Fruit fly (Drosophila melanogaster) whole organism, embryonic: Measurements from ENCODE around the gene CG32554.

ENCODE experiments used
- Ada2b ChIP-seq: fragments of 200-800 bp; sonication (Bioruptor generic); IDR thresholded peaks from 2 replicates; pipeline ENCODE4 v1.3.6; 2022; ENCODE audit warnings: missing biosample characterization, missing genetic modification characterization
- Atf3 ChIP-seq: fragments of 200-800 bp; sonication (Bioruptor generic); optimal IDR thresholded peaks from 3 replicates; lab custom pipeline; 2016; ENCODE audit warnings: missing biosample characterization, missing genetic modification characterization
- Blimp-1 ChIP-seq: fragments of 200-800 bp; sonication (Bioruptor generic); optimal IDR thresholded peaks from 3 replicates; lab custom pipeline; 2018; ENCODE audit warnings: missing biosample characterization, missing genetic modification characterization, mild to moderate bottlenecking, moderate library complexity, missing genetic modification reagents
- BtbVII ChIP-seq: fragments of 200-800 bp; sonication (Bioruptor generic); optimal IDR thresholded peaks from 3 replicates; lab custom pipeline; 2017; ENCODE audit warnings: missing biosample characterization, mild to moderate bottlenecking, missing genetic modification characterization
- CG10462 ChIP-seq: fragments of 200-800 bp; sonication (Bioruptor generic); optimal IDR thresholded peaks from 2 replicates; lab custom pipeline; 2016; ENCODE audit warnings: missing biosample characterization, missing genetic modification characterization
- CG10979 ChIP-seq: fragments of 200-800 bp; sonication (Bioruptor generic); optimal IDR thresholded peaks from 2 replicates; lab custom pipeline; 2018; ENCODE audit warnings: missing biosample characterization, mild to moderate bottlenecking, missing genetic modification characterization, moderate library complexity
- CG11504 ChIP-seq: fragments of 200-800 bp; sonication (Bioruptor generic); optimal IDR thresholded peaks from 3 replicates; lab custom pipeline; 2019; ENCODE audit warnings: missing biosample characterization, mild to moderate bottlenecking, missing genetic modification characterization, moderate library complexity
- CG12219 ChIP-seq: fragments of 200-800 bp; sonication (Bioruptor generic); optimal IDR thresholded peaks from 3 replicates; lab custom pipeline; 2018; ENCODE audit warnings: missing biosample characterization, mild to moderate bottlenecking, missing genetic modification characterization
- CG12391 ChIP-seq: fragments of 200-800 bp; sonication (Bioruptor generic); optimal IDR thresholded peaks from 3 replicates; lab custom pipeline; 2018; ENCODE audit warnings: missing biosample characterization, mild to moderate bottlenecking, missing genetic modification characterization, moderate library complexity
- CG14667 ChIP-seq: fragments of 200-800 bp; sonication (Bioruptor generic); IDR thresholded peaks from 2 replicates; pipeline ENCODE4 v1.3.6; 2022; ENCODE audit warnings: missing biosample characterization, missing genetic modification characterization
- CG15514 ChIP-seq: fragments of 200-800 bp; sonication (Bioruptor generic); optimal IDR thresholded peaks from 3 replicates; lab custom pipeline; 2017; ENCODE audit warnings: missing biosample characterization, missing genetic modification characterization, mild to moderate bottlenecking, moderate library complexity, missing genetic modification reagents
- CG16815 ChIP-seq: fragments of 200-800 bp; sonication (Bioruptor generic); optimal IDR thresholded peaks from 3 replicates; lab custom pipeline; 2017; ENCODE audit warnings: missing biosample characterization, mild to moderate bottlenecking, missing genetic modification characterization
- CG17361 ChIP-seq: fragments of 200-800 bp; sonication (Bioruptor generic); IDR thresholded peaks from 3 replicates; pipeline ENCODE4 v1.3.6; 2022; ENCODE audit warnings: missing biosample characterization, missing genetic modification characterization
- CG18599 ChIP-seq: fragments of 200-800 bp; sonication (Bioruptor generic); optimal IDR thresholded peaks from 3 replicates; lab custom pipeline; 2017; ENCODE audit warnings: missing biosample characterization, missing genetic modification characterization, mild to moderate bottlenecking, moderate library complexity, missing genetic modification reagents
- CG18619 ChIP-seq: fragments of 200-800 bp; sonication (Bioruptor generic); optimal IDR thresholded peaks from 3 replicates; lab custom pipeline; 2017; ENCODE audit warnings: missing biosample characterization, mild to moderate bottlenecking, missing genetic modification characterization
- CG2678 ChIP-seq: fragments of 200-800 bp; sonication (Bioruptor generic); optimal IDR thresholded peaks from 3 replicates; lab custom pipeline; 2019; ENCODE audit warnings: missing biosample characterization, mild to moderate bottlenecking, missing genetic modification characterization, moderate library complexity
- CG30403 ChIP-seq: fragments of 200-800 bp; sonication (Bioruptor generic); optimal IDR thresholded peaks from 3 replicates; lab custom pipeline; 2016; ENCODE audit warnings: missing biosample characterization, missing genetic modification characterization
- CG31441 ChIP-seq: fragments of 200-800 bp; sonication (Bioruptor generic); IDR thresholded peaks from 2 replicates; pipeline ENCODE4 v1.3.6; 2022; ENCODE audit warnings: missing biosample characterization, missing genetic modification characterization
- CG4730 ChIP-seq: fragments of 200-800 bp; sonication (Bioruptor generic); IDR thresholded peaks from 2 replicates; pipeline ENCODE4 v1.3.6; 2022; ENCODE audit warnings: missing biosample characterization, missing genetic modification characterization
- CG6791 ChIP-seq: fragments of 200-800 bp; sonication (Bioruptor generic); IDR thresholded peaks from 3 replicates; pipeline ENCODE4 v1.3.6; 2022; ENCODE audit warnings: missing biosample characterization, missing genetic modification characterization; ENCODE audit not compliant: partially characterized antibody
- CG7786 ChIP-seq: fragments of 200-800 bp; sonication (Bioruptor generic); optimal IDR thresholded peaks from 2 replicates; lab custom pipeline; 2016; ENCODE audit warnings: missing biosample characterization, missing genetic modification characterization
- CG7839 ChIP-seq: fragments of 200-800 bp; sonication (Bioruptor generic); optimal IDR thresholded peaks from 3 replicates; lab custom pipeline; 2018; ENCODE audit warnings: missing biosample characterization, mild to moderate bottlenecking, missing genetic modification characterization, moderate library complexity
- CG7963 ChIP-seq: fragments of 200-800 bp; sonication (Bioruptor generic); IDR thresholded peaks from 3 replicates; pipeline ENCODE4 v1.3.6; 2022; ENCODE audit warnings: missing biosample characterization, missing genetic modification characterization; ENCODE audit not compliant: partially characterized antibody
- CG8924 ChIP-seq: fragments of 200-800 bp; optimal IDR thresholded peaks from 3 replicates; lab custom pipeline; 2019; ENCODE audit warnings: missing biosample characterization, mild to moderate bottlenecking, missing genetic modification characterization, moderate library complexity
- CG9797 ChIP-seq: fragments of 200-800 bp; sonication (Bioruptor generic); optimal IDR thresholded peaks from 3 replicates; lab custom pipeline; 2018; ENCODE audit warnings: missing biosample characterization, mild to moderate bottlenecking, missing genetic modification characterization
- D19B ChIP-seq: fragments of 200-800 bp; sonication (Bioruptor generic); optimal IDR thresholded peaks from 2 replicates; lab custom pipeline; 2017; ENCODE audit warnings: missing biosample characterization, mild to moderate bottlenecking, missing genetic modification characterization
- Dip2 ChIP-seq: fragments of 200-800 bp; sonication (Bioruptor generic); IDR thresholded peaks from 2 replicates; pipeline ENCODE4 v1.3.6; 2022; ENCODE audit warnings: missing biosample characterization, missing genetic modification characterization
- Gsc ChIP-seq: fragments of 200-800 bp; sonication (Bioruptor generic); IDR thresholded peaks from 2 replicates; pipeline ENCODE4 v1.3.6; 2022; ENCODE audit warnings: missing biosample characterization, missing genetic modification characterization
- H15 ChIP-seq: fragments of 200-800 bp; sonication (Bioruptor generic); IDR thresholded peaks from 3 replicates; pipeline ENCODE4 v1.3.6; 2022; ENCODE audit warnings: missing biosample characterization, missing genetic modification characterization
- Hand ChIP-seq: fragments of 200-800 bp; sonication (Bioruptor generic); optimal IDR thresholded peaks from 2 replicates; lab custom pipeline; 2017; ENCODE audit warnings: mild to moderate bottlenecking, missing biosample characterization, missing genetic modification reagents, missing genetic modification characterization
- Hr3 ChIP-seq: fragments of 200-800 bp; sonication (Bioruptor generic); optimal IDR thresholded peaks from 3 replicates; lab custom pipeline; 2016; ENCODE audit warnings: missing biosample characterization, missing genetic modification characterization
- Meics ChIP-seq: fragments of 200-800 bp; sonication (Bioruptor generic); optimal IDR thresholded peaks from 2 replicates; lab custom pipeline; 2017; ENCODE audit warnings: missing biosample characterization, mild to moderate bottlenecking, missing genetic modification characterization
- NC2β ChIP-seq: fragments of 200-800 bp; sonication (Bioruptor generic); optimal IDR thresholded peaks from 2 replicates; lab custom pipeline; 2016; ENCODE audit warnings: missing biosample characterization, missing genetic modification characterization
- Sox100B ChIP-seq: fragments of 200-800 bp; sonication (Bioruptor generic); optimal IDR thresholded peaks from 3 replicates; lab custom pipeline; 2018; ENCODE audit warnings: missing biosample characterization, mild to moderate bottlenecking, missing genetic modification characterization
- ab ChIP-seq: fragments of 200-800 bp; sonication (Bioruptor generic); optimal IDR thresholded peaks from 2 replicates; lab custom pipeline; 2016; ENCODE audit warnings: missing biosample characterization, missing genetic modification characterization
- abd-A ChIP-seq: fragments of 200-800 bp; sonication (Bioruptor generic); optimal IDR thresholded peaks from 3 replicates; lab custom pipeline; 2019; ENCODE audit warnings: missing biosample characterization, mild to moderate bottlenecking, missing genetic modification characterization, moderate library complexity
- az2 ChIP-seq: fragments of 200-800 bp; sonication (Bioruptor generic); optimal IDR thresholded peaks from 3 replicates; lab custom pipeline; 2016; ENCODE audit warnings: missing biosample characterization, missing genetic modification characterization
- cas ChIP-seq: fragments of 200-800 bp; sonication (Bioruptor generic); IDR thresholded peaks from 2 replicates; pipeline ENCODE4 v1.3.6; 2022; ENCODE audit warnings: missing biosample characterization, missing genetic modification characterization
- cwo ChIP-seq: fragments of 200-800 bp; sonication (Bioruptor generic); optimal IDR thresholded peaks from 3 replicates; lab custom pipeline; 2017; ENCODE audit warnings: missing biosample characterization, missing genetic modification characterization, mild to moderate bottlenecking, moderate library complexity, missing genetic modification reagents
- grau ChIP-seq: fragments of 200-800 bp; optimal IDR thresholded peaks from 3 replicates; lab custom pipeline; 2019; ENCODE audit warnings: missing biosample characterization, mild to moderate bottlenecking, missing genetic modification characterization, moderate library complexity
- hkb ChIP-seq, 2 experiments: fragments of 200-800 bp in 1 of 2; fragments of >200 bp in 1 of 2; sonication (Bioruptor generic) in 1 of 2; IDR thresholded peaks in 1 of 2; optimal IDR thresholded peaks in 1 of 2; 2 replicates each; pipeline versions ENCODE4 v1.3.6 to Lab custom; 2017 to 2022; ENCODE audit warnings: missing biosample characterization in 1 of 2, missing genetic modification characterization in 1 of 2
- ind ChIP-seq: fragments of 200-800 bp; sonication (Bioruptor generic); optimal IDR thresholded peaks from 3 replicates; lab custom pipeline; 2016; ENCODE audit warnings: missing biosample characterization, missing genetic modification characterization
- klu ChIP-seq: fragments of 200-800 bp; sonication (Bioruptor generic); IDR thresholded peaks from 2 replicates; pipeline ENCODE4 v1.3.6; 2022; ENCODE audit warnings: missing biosample characterization, missing genetic modification characterization
- odd ChIP-seq: fragments of 200-800 bp; sonication (Bioruptor generic); optimal IDR thresholded peaks from 2 replicates; lab custom pipeline; 2017; ENCODE audit warnings: missing biosample characterization, mild to moderate bottlenecking, missing genetic modification characterization
- tgo ChIP-seq: fragments of 200-800 bp; sonication (Bioruptor generic); IDR thresholded peaks from 3 replicates; pipeline ENCODE4 v1.3.6; 2022; ENCODE audit warnings: missing biosample characterization, missing genetic modification characterization
- tio ChIP-seq: fragments of 200-800 bp; sonication (Bioruptor generic); optimal IDR thresholded peaks from 2 replicates; lab custom pipeline; 2017; ENCODE audit warnings: missing biosample characterization, missing genetic modification characterization, inconsistent platforms
- zen ChIP-seq: fragments of 200-800 bp; sonication (Bioruptor generic); optimal IDR thresholded peaks from 3 replicates; lab custom pipeline; 2018; ENCODE audit warnings: missing biosample characterization, mild to moderate bottlenecking, missing genetic modification characterization, moderate library complexity

Gene CG32554

DNA sequence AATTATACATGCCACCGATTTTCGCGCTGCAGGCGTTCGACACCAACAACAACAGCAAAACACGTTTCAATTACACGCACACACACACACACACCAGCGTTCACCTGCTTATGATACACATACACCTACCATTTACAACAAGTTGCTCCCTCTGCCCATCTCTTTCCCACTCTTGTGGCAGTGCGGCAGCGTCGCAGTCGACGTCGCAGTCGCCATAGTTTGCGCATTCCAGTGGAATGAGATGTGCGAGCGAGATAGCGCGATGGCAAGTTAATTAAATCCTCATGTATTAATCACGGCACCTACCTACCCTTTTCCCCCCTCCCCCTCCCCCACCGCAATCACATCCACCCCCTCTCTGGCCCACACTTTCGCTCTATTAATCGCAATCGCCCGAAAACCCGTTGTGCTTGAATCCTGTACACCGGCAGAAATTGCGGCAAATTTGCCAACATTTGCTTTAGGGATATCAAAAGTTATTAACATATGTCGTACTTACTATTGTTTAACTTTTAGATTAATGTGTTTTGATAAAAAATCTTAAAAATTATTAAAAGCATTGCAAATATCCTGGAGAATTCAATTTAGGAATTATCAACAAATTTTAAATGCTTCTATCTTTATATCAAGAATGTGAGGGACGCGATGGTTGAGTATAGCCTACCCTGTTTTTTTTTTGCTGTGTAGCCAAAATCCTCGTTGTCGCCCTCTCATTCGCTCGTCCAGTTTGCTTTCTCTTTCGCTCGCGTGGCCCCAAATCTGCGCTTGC is 49.9 kb downstream of the CG32554 start (continued):
- TF ChIP-seq CG18599 (GFP tag; lab: Kevin White, UChicago) (peak; percentile 67), cwo (GFP tag; lab: Kevin White, UChicago) (peak; percentile 40), az2 (GFP tag; lab: Kevin White, UChicago) (peak; percentile 22), klu (GFP tag; lab: Robert Waterston, UW) (0 out of 2 replicates have a peak, but pooled peaks have one; percentile 24), CG6791 (GFP tag; lab: Robert Waterston, UW) (no peak), D19B (GFP tag; lab: Kevin White, UChicago) (peak; percentile 17), Gsc (GFP tag; lab: Robert Waterston, UW) (no peak), ab (GFP tag; lab: Kevin White, UChicago) (no peak), CG30403 (peak; percentile 66), hkb (optimal IDR thresholded peaks at IDR 0.05; lab: Kevin White, UChicago) (no peak), hkb (GFP tag; IDR thresholded peaks at IDR 0.05; lab: Robert Waterston, UW) (peak; percentile 18; the same call in 1 of the 2 replicates), CG7786 (GFP tag; lab: Kevin White, UChicago) (peak; percentile 8), CG18619 (GFP tag; lab: Kevin White, UChicago) (peak; percentile 44), grau (tag; lab: Kevin White, UChicago) (peak; percentile 44), zen (no peak), Sox100B (GFP tag; lab: Kevin White, UChicago) (peak; percentile 53), NC2β (GFP tag; lab: Kevin White, UChicago) (no peak), Atf3 (GFP tag; lab: Kevin White, UChicago) (no peak), cas (GFP tag; lab: Robert Waterston, UW) (no peak), Hr3 (GFP tag; lab: Kevin White, UChicago) (peak; percentile 23), CG16815 (GFP tag; lab: Kevin White, UChicago) (peak; percentile 28), CG10462 (GFP tag; lab: Kevin White, UChicago) (no peak), CG14667 (GFP tag; lab: Robert Waterston, UW) (0 out of 2 replicates have a peak, but pooled peaks have one; percentile 20), Hand (peak; percentile 28), CG15514 (peak; percentile 35), H15 (GFP tag; lab: Robert Waterston, UW) (0 out of 3 replicates have a peak, but pooled peaks have one; percentile 36), Blimp-1 (peak; percentile 32), CG12391 (tag; lab: Kevin White, UChicago) (peak; percentile 47), CG17361 (GFP tag; lab: Robert Waterston, UW) (peak; percentile 50; the same call in 1 of the 3 replicates), Meics (peak; percentile 70), abd-A (tag; lab: Kevin White, UChicago) (peak; percentile 48), tio (peak; percentile 28), tgo (GFP tag; lab: Robert Waterston, UW) (peak; percentile 38; the same call in 1 of the 3 replicates), ind (peak; percentile 28), CG7963 (no peak), CG10979 (tag; lab: Kevin White, UChicago) (peak; percentile 56), CG12219 (GFP tag; lab: Kevin White, UChicago) (peak; percentile 8), Ada2b (GFP tag; lab: Robert Waterston, UW) (peak; percentile 21; the same call in 1 of the 2 replicates), CG4730 (GFP tag; lab: Robert Waterston, UW) (peak; percentile 26; the same call in 1 of the 2 replicates), CG8924 (tag; lab: Kevin White, UChicago) (no peak), BtbVII (GFP tag; lab: Kevin White, UChicago) (peak; percentile 23), Dip2 (GFP tag; lab: Robert Waterston, UW) (no peak), CG11504 (tag; lab: Kevin White, UChicago) (peak; percentile 66), CG31441 (peak; percentile 47; the same call in 1 of the 2 replicates), CG9797 (no peak), CG7839 (tag; lab: Kevin White, UChicago) (peak; percentile 69), odd (peak; percentile 1), CG2678 (tag; lab: Kevin White, UChicago) (peak; percentile 69)
